Worm (Caenorhabditis elegans): ENCODE results near the gene sra-36.

sra-36 gene

ce11 chrII:4583203-4583912 is 42.8 kb upstream of the sra-36 start:
- 0 out of 2 replicates have a peak, but pooled peaks have one; percentile 13 for TF ChIP-seq madf-3 (GFP tag; IDR thresholded peaks at IDR 0.05)
- TF ChIP-seq tbp1 (GFP tag; optimal IDR thresholded peaks at IDR 0.05): no peak
- TF ChIP-seq ets-4 (GFP tag; optimal IDR thresholded peaks at IDR 0.05): no peak

ce11 chrII:4581090-4581489 is 40.6 kb upstream of the sra-36 start:
- TF ChIP-seq nhr-179 (tag; optimal IDR thresholded peaks at IDR 0.05): no peak
- no peak for TF ChIP-seq lin-54 (GFP tag; optimal IDR thresholded peaks at IDR 0.05)
- no peak for TF ChIP-seq fkh-3 (tag; optimal IDR thresholded peaks at IDR 0.05)
- TF ChIP-seq B0261.1 (tag; optimal IDR thresholded peaks at IDR 0.05): no peak
- TF ChIP-seq ztf-6 (GFP tag; IDR thresholded peaks at IDR 0.05): no peak
- no peak for TF ChIP-seq ztf-18 (tag; optimal IDR thresholded peaks at IDR 0.05)
- TF ChIP-seq K12H6.12 (tag; optimal IDR thresholded peaks at IDR 0.05): no peak
- no peak for TF ChIP-seq C17E4.6 (GFP tag; IDR thresholded peaks at IDR 0.05)
- no peak for TF ChIP-seq Y53G8AR.9 (GFP tag; conservative IDR thresholded peaks at IDR 0.05)
- no peak for TF ChIP-seq zfh-2 (GFP tag; conservative IDR thresholded peaks at IDR 0.05)
- TF ChIP-seq ceh-40 (GFP tag; IDR thresholded peaks at IDR 0.05): no peak
- TF ChIP-seq him-1 (tag; optimal IDR thresholded peaks at IDR 0.05): no peak
- no peak for TF ChIP-seq die-1 (tag; optimal IDR thresholded peaks at IDR 0.05)
- TF ChIP-seq akir-1 (GFP tag; optimal IDR thresholded peaks at IDR 0.05): no peak
- no peak for TF ChIP-seq ztf-26 (tag; optimal IDR thresholded peaks at IDR 0.05)
- TF ChIP-seq rpc-1 (optimal IDR thresholded peaks at IDR 0.05): no peak
- TF ChIP-seq rpc-1 (tag; optimal IDR thresholded peaks at IDR 0.05): no peak
- TF ChIP-seq ztf-28 (GFP tag; IDR thresholded peaks at IDR 0.05): no peak
- no peak for TF ChIP-seq repo-1 (tag; optimal IDR thresholded peaks at IDR 0.05)
- no peak for TF ChIP-seq ekl-4 (GFP tag; IDR thresholded peaks at IDR 0.05)
- no peak for TF ChIP-seq ceh-58 (GFP tag; IDR thresholded peaks at IDR 0.05)

- TF ChIP-seq hrde-1 (tag; optimal IDR thresholded peaks at IDR 0.05; ENCODE audit: borderline replicate concordance) (no peak), madf-10 (tag; optimal IDR thresholded peaks at IDR 0.05) (no peak), Y67H2A.10 (GFP tag; conservative IDR thresholded peaks at IDR 0.05) (no peak), hlh-26 (GFP tag; conservative IDR thresholded peaks at IDR 0.05) (no peak), ZK185.1 (tag; optimal IDR thresholded peaks at IDR 0.05; ENCODE audit: poor library complexity, severe bottlenecking) (no peak), sea-2 (GFP tag; IDR thresholded peaks at IDR 0.05) (no peak), chd-7 (tag; optimal IDR thresholded peaks at IDR 0.05) (no peak), nhr-120 (GFP tag; IDR thresholded peaks at IDR 0.05) (no peak), tlf-1 (GFP tag; optimal IDR thresholded peaks at IDR 0.05) (no peak), ceh-100 (GFP tag; IDR thresholded peaks at IDR 0.05) (no peak), F10E7.11 (tag; optimal IDR thresholded peaks at IDR 0.05) (no peak), xnd-1 (tag; optimal IDR thresholded peaks at IDR 0.05) (no peak), F33H1.4 (GFP tag; IDR thresholded peaks at IDR 0.05) (no peak)
Measured at ce11 chrII:4579920-4580474, 39.5 kb upstream of the sra-36 start.
